Fruit fly (Drosophila melanogaster) whole organism, wandering third instar larva: ENCODE measurements around the gene CG6836.

ENCODE experiments used
- Dif ChIP-seq: fragments of 200-275, 200-300 bp; sonication (Bioruptor generic); optimal IDR thresholded peaks from 2 replicates; lab custom pipeline; 2018; ENCODE audit warnings: missing biosample characterization, missing genetic modification characterization; ENCODE audit not compliant: partially characterized antibody
- Hr78 ChIP-seq: fragments of >200 bp; optimal IDR thresholded peaks from 2 replicates; lab custom pipeline; 2017; ENCODE audit warnings: missing biosample characterization, missing genetic modification characterization
- brk ChIP-seq: fragments of 200-800 bp; sonication (Bioruptor generic); optimal IDR thresholded peaks from 2 replicates; lab custom pipeline; 2016; ENCODE audit warnings: missing biosample characterization, mild to moderate bottlenecking, missing genetic modification characterization
- lola ChIP-seq: fragments of >200 bp; optimal IDR thresholded peaks from 2 replicates; lab custom pipeline; 2017; ENCODE audit warnings: missing biosample characterization, missing genetic modification characterization

- TF ChIP-seq lola (GFP tag; lab: Kevin White, UChicago) = no peak
- TF ChIP-seq brk = no peak
- TF ChIP-seq Dif = no peak
- TF ChIP-seq Hr78 (GFP tag; lab: Kevin White, UChicago) = no peak
Measured at dm6 chr3L:18984661-18985060, 34.2 kb downstream of the CG6836 start, which contains the start of gene CG14075.
